Worm (Caenorhabditis elegans) whole organism, midembryonic: Measurements from ENCODE around the gene str-135.

Source experiments
- T22C8.4 ChIP-seq: fragments of 200-800 bp; sonication (Bioruptor generic); IDR thresholded peaks from 2 replicates; pipeline ENCODE4 v1.3.6; 2022; ENCODE audit warnings: missing genetic modification characterization, missing compliant biosample characterization
- cog-1 ChIP-seq: sonication (generic microtip); optimal IDR thresholded peaks from 2 replicates; lab custom pipeline; 2016; ENCODE audit warnings: missing genetic modification characterization, missing compliant biosample characterization
- flt-1 ChIP-seq: fragments of 200-800 bp; sonication (Bioruptor generic); IDR thresholded peaks from 2 replicates; pipeline ENCODE4 v1.3.6; 2022; ENCODE audit warnings: missing genetic modification characterization, missing compliant biosample characterization
- klf-2 ChIP-seq: fragments of 200-800 bp; sonication (Bioruptor generic); conservative IDR thresholded peaks from 2 replicates; pipeline ENCODE4 v1.3.6; 2022; ENCODE audit warnings: missing genetic modification reagents, missing genetic modification characterization, missing compliant biosample characterization
- med-1 ChIP-seq: sonication (generic microtip); optimal IDR thresholded peaks from 2 replicates; lab custom pipeline; 2017; ENCODE audit warnings: missing genetic modification characterization, mild to moderate bottlenecking, missing compliant biosample characterization, antibody characterized with exemption, missing genetic modification reagents; ENCODE audit not compliant: insufficient read depth
- ref-1 ChIP-seq: fragments of 200-800 bp; sonication (Bioruptor generic); conservative IDR thresholded peaks from 2 replicates; pipeline ENCODE4 v1.3.6; 2022; ENCODE audit warnings: missing genetic modification reagents, missing genetic modification characterization, missing compliant biosample characterization
- tab-1 ChIP-seq: fragments of 200-800 bp; sonication (Bioruptor generic); IDR thresholded peaks from 2 replicates; pipeline ENCODE4 v1.3.6; 2022; ENCODE audit warnings: missing genetic modification characterization, missing compliant biosample characterization
- ztf-23 ChIP-seq: fragments of 200-800 bp; sonication (Bioruptor generic); IDR thresholded peaks from 2 replicates; pipeline ENCODE4 v1.3.6; 2022; ENCODE audit warnings: missing genetic modification reagents, missing genetic modification characterization, missing compliant biosample characterization
- ztf-29 ChIP-seq: fragments of 200-800 bp; sonication (Bioruptor generic); IDR thresholded peaks from 2 replicates; pipeline ENCODE4 v1.3.6; 2022; ENCODE audit warnings: missing genetic modification reagents, missing genetic modification characterization, missing compliant biosample characterization

Gene str-135

DNA sequence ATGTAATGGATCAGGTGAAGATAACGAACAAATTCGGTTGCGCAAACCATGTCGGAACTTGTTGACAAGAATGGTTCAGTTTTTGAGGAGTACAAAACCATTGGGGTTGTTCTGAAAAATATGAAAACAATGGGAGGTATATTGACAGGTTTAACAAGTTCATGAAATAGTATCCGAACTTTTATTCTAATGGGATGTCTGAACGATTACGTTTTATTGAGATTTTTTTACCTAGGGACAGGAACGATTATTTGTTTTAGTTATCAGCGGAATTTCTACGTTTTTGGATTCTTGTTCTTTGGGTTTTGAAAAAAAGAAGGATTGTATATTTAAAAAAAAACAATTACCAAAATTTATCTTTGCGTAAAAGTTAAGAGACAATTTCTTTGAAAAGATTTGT is at the start of gene str-135:
TSS of gene str-135 (minus strand) at position 101 of the 400 bp plus-strand sequence.
- TF ChIP-seq ztf-23 (GFP tag; lab: Robert Waterston, UW), result no peak
- no peak for TF ChIP-seq flt-1 (GFP tag; lab: Robert Waterston, UW)
- TF ChIP-seq tab-1 (GFP tag; lab: Robert Waterston, UW), result no peak
- no peak for TF ChIP-seq med-1
- TF ChIP-seq klf-2 (GFP tag; lab: Robert Waterston, UW), result no peak
- TF ChIP-seq T22C8.4 (GFP tag; lab: Robert Waterston, UW), result no peak
- TF ChIP-seq ztf-29, result no peak
- no peak for TF ChIP-seq ref-1 (GFP tag; lab: Robert Waterston, UW)
- TF ChIP-seq cog-1, result no peak

DNA sequence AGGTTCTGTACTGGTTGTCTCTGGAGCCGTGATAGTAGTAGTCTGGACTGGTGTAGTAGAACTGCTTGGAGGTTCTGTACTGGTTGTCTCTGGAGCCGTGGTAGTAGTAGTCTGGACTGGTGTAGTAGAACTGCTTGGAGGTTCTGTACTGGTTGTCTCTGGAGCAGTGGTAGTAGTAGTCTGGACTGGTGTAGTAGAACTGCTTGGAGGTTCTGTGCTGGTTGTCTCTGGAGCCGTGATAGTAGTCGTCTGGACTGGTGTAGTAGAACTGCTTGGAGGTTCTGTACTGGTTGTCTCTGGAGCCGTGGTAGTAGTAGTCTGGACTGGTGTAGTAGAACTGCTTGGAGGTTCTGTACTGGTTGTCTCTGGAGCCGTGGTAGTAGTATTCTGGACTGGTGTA is 48.7 kb upstream of the str-135 start:
- TF ChIP-seq flt-1 (GFP tag; lab: Robert Waterston, UW) (0 out of 2 replicates have a peak, but pooled peaks have one; percentile 57), ref-1 (GFP tag; lab: Robert Waterston, UW) (0 out of 2 replicates have a peak, but pooled peaks have one; percentile 30)

DNA sequence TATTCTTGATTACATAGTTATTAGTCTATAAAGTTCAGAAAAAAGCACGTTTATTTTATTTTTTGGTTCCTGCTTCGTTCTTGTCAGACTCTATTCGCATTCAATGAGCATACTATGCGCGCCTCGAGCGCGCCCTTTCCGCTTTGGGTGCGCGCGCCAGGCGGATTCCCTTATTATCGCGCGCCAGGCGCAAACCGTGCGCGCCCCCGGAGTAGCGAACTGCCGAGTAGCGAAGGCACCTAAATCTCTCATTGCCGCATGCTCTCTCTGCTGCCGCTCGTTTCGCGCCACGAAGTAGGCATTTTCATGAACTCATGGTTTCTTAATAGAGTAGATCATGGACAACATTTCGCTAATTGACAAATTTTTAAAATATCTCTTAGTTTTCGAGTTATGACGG is 46.4 kb upstream of the str-135 start:
- TF ChIP-seq klf-2 (GFP tag; lab: Robert Waterston, UW) (no peak), tab-1 (GFP tag; lab: Robert Waterston, UW) (no peak), med-1 (no peak), ref-1 (GFP tag; lab: Robert Waterston, UW) (no peak), ztf-23 (GFP tag; lab: Robert Waterston, UW) (no peak), T22C8.4 (GFP tag; lab: Robert Waterston, UW) (no peak), ztf-29 (no peak), flt-1 (GFP tag; lab: Robert Waterston, UW) (no peak), cog-1 (no peak)

ce11 chrV:8325906-8326305 is 45.2 kb upstream of the str-135 start:
- TF ChIP-seq ref-1 (GFP tag; lab: Robert Waterston, UW), result no peak
- TF ChIP-seq flt-1 (GFP tag; lab: Robert Waterston, UW), result no peak
- TF ChIP-seq ztf-23 (GFP tag; lab: Robert Waterston, UW), result no peak
- no peak for TF ChIP-seq T22C8.4 (GFP tag; lab: Robert Waterston, UW)
- no peak for TF ChIP-seq tab-1 (GFP tag; lab: Robert Waterston, UW)
- no peak for TF ChIP-seq klf-2 (GFP tag; lab: Robert Waterston, UW)
- no peak for TF ChIP-seq cog-1
- no peak for TF ChIP-seq ztf-29
- no peak for TF ChIP-seq med-1

ce11 chrV:8323545-8323944 is 42.9 kb upstream of the str-135 start:
- TF ChIP-seq tab-1 (GFP tag; lab: Robert Waterston, UW) (no peak), ref-1 (GFP tag; lab: Robert Waterston, UW) (no peak), T22C8.4 (GFP tag; lab: Robert Waterston, UW) (no peak), klf-2 (GFP tag; lab: Robert Waterston, UW) (no peak), flt-1 (GFP tag; lab: Robert Waterston, UW) (no peak), cog-1 (no peak), ztf-23 (GFP tag; lab: Robert Waterston, UW) (no peak), ztf-29 (no peak), med-1 (no peak)

- TF ChIP-seq ref-1 (GFP tag; lab: Robert Waterston, UW) (no peak), T22C8.4 (GFP tag; lab: Robert Waterston, UW) (no peak), klf-2 (GFP tag; lab: Robert Waterston, UW) (no peak), ztf-29 (no peak), med-1 (no peak)
Observed at ce11 chrV:8318135-8318534, 37.5 kb upstream of the str-135 start, which contains the start of gene clec-219. clec-219 (plus strand) TSS chrV:8318435.

DNA sequence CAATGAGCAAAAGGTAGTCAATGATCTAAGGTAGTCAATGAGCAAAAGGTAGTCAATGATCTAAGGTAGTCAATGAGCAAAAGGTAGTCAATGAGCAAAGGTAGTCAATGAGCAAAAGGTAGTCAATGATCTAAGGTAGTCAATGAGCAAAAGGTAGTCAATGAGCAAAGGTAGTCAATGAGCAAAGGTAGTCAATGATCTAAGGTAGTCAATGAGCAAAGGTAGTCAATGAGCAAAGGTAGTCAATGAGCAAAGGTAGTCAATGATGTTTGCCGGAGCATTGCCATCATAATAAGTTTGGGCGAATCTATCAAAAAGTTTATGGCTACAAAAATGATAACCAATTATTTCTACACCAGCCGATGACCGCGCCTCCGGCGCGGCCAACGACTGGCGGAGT is 34.1 kb upstream of the str-135 start:
- TF ChIP-seq tab-1 (GFP tag; lab: Robert Waterston, UW) (peak; percentile 44; the same call in 1 of the 2 replicates), klf-2 (GFP tag; lab: Robert Waterston, UW) (peak; percentile 75), ztf-23 (GFP tag; lab: Robert Waterston, UW) (peak; percentile 24; the same call in 1 of the 2 replicates), flt-1 (GFP tag; lab: Robert Waterston, UW) (peak; percentile 56)

DNA sequence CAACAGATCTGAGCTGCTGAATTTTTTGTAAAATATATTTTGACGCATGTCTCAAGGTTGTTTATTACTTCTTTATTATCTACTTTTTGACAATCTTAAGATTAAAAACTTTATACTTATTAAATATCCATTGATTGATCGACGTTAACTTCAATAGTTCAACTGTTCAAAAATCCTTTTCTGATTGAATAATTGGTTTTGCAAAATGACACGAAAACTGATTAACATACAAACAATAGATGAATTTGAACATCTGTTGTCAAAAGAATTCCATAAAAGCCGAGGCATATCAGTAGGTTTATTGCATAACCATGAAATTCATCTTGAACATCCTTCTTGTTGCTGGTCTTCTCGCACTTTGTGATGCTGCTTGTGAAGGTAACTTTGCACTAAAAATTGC is 30.5 kb upstream of the str-135 start, which contains the start of gene W02D7.12:
TSS of gene W02D7.12 (plus strand) at position 301 of the 400 bp plus-strand sequence.
- no peak for TF ChIP-seq tab-1 (GFP tag; lab: Robert Waterston, UW)
- no peak for TF ChIP-seq cog-1
- TF ChIP-seq klf-2 (GFP tag; lab: Robert Waterston, UW), result no peak
- TF ChIP-seq ztf-23 (GFP tag; lab: Robert Waterston, UW), result no peak

DNA sequence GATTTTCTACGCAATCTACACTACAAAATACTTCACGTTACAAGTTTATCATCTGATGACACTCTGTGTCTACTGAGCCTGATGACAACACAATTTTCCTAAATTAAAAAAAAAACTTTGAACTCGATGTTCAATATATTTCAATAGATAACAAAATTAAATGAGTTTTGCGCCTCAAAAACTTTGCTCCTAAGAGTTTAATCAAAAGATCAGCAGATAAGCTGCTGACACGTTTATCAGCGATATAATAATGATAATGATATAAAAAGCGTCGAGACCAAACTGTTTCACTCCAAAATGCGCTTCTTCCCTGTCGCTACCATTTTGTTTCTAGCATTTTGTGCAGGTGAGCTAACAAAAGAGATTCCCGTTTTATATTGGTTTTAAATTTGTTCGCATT is 27.0 kb upstream of the str-135 start, which contains the start of gene clec-218:
TSS of gene clec-218 (plus strand) at position 262 of the 400 bp plus-strand sequence.
- TF ChIP-seq T22C8.4 (GFP tag; lab: Robert Waterston, UW) (no peak), klf-2 (GFP tag; lab: Robert Waterston, UW) (no peak), flt-1 (GFP tag; lab: Robert Waterston, UW) (no peak), ztf-29 (no peak), cog-1 (no peak), tab-1 (GFP tag; lab: Robert Waterston, UW) (no peak), ref-1 (GFP tag; lab: Robert Waterston, UW) (no peak), med-1 (no peak), ztf-23 (GFP tag; lab: Robert Waterston, UW) (no peak)

DNA sequence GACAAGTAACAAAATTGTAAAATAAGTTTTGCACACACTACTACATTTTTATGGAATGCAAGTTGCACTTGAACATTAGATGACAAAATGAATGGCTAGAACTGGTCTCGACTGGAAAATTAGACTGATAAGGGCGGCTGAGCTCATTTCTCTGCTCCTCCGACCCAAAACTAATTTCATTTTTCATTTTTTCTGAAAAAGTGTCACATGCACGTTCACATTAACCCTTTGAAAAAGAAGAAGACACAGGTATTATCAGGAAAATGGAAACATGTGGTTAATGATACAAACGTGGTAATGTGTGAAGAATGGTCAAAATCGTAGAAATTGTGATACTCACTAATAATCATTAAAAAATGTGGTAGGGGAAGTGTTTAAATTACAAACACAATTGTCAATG is 26.3 kb upstream of the str-135 start:
- no peak for TF ChIP-seq tab-1 (GFP tag; lab: Robert Waterston, UW)
- TF ChIP-seq T22C8.4 (GFP tag; lab: Robert Waterston, UW), result no peak
- no peak for TF ChIP-seq ztf-29
- no peak for TF ChIP-seq cog-1
- TF ChIP-seq med-1, result no peak

- TF ChIP-seq ztf-29, result no peak
- TF ChIP-seq cog-1, result no peak
- TF ChIP-seq tab-1 (GFP tag; lab: Robert Waterston, UW), result no peak
- no peak for TF ChIP-seq T22C8.4 (GFP tag; lab: Robert Waterston, UW)
- no peak for TF ChIP-seq flt-1 (GFP tag; lab: Robert Waterston, UW)
- no peak for TF ChIP-seq med-1
- no peak for TF ChIP-seq ref-1 (GFP tag; lab: Robert Waterston, UW)
- no peak for TF ChIP-seq klf-2 (GFP tag; lab: Robert Waterston, UW)
- no peak for TF ChIP-seq ztf-23 (GFP tag; lab: Robert Waterston, UW)
Observed at ce11 chrV:8306366-8306765, 25.7 kb upstream of the str-135 start, which contains the start of gene W02D7.8. W02D7.8 (minus strand) TSS chrV:8306466.
